Fruit fly (Drosophila melanogaster): Measurements from ENCODE around the gene Neurl4.

dm6 chr3L:14089010-14089409, 39.3 kb upstream of the Neurl4 start:
- TF ChIP-seq CG7101 (tag; optimal IDR thresholded peaks at IDR 0.05) (no peak), CG14711 (tag; optimal IDR thresholded peaks at IDR 0.05) (no peak), pad (GFP tag; optimal IDR thresholded peaks at IDR 0.05) (no peak)

All from whole organism, adult.